Fruit fly (Drosophila melanogaster): ENCODE results near the gene CG32814.
A peak's percentile ranks its signal among the peaks of the same experiment; 100 is the strongest.

The CG32814 gene

dm6 chrX:1033066-1033465 lies 6.6 kb upstream of the CG32814 start (continued):
- TF ChIP-seq CG31224 (GFP tag; IDR thresholded peaks at IDR 0.05): no peak
- no peak for TF ChIP-seq CTCF (GFP tag; optimal IDR thresholded peaks at IDR 0.05)
- TF ChIP-seq CG9932 (GFP tag; IDR thresholded peaks at IDR 0.05): peak; percentile 87
- TF ChIP-seq Sox100B (GFP tag; optimal IDR thresholded peaks at IDR 0.05): no peak
- no peak for TF ChIP-seq scrt (GFP tag; optimal IDR thresholded peaks at IDR 0.05)
- TF ChIP-seq Atf-2 (GFP tag; optimal IDR thresholded peaks at IDR 0.05): no peak
- no peak for TF ChIP-seq CG16779 (GFP tag; IDR thresholded peaks at IDR 0.05)
- no peak for TF ChIP-seq Atf6 (GFP tag; IDR thresholded peaks at IDR 0.05)
- TF ChIP-seq CG13624 (GFP tag; optimal IDR thresholded peaks at IDR 0.05): peak; percentile 10
- TF ChIP-seq corto (GFP tag; optimal IDR thresholded peaks at IDR 0.05): no peak
- TF ChIP-seq btn (GFP tag; optimal IDR thresholded peaks at IDR 0.05): no peak
- peak; percentile 65 for TF ChIP-seq HmgZ (tag; optimal IDR thresholded peaks at IDR 0.05)
- no peak for TF ChIP-seq CG11723 (GFP tag; optimal IDR thresholded peaks at IDR 0.05)
- no peak for TF ChIP-seq CG9876 (GFP tag; optimal IDR thresholded peaks at IDR 0.05)
- no peak for TF ChIP-seq Hr3 (GFP tag; optimal IDR thresholded peaks at IDR 0.05)
- peak in 1 of 2 experiments; percentile 24 for TF ChIP-seq crp (GFP tag; optimal IDR thresholded peaks at IDR 0.05)
- TF ChIP-seq zfh2 (GFP tag; optimal IDR thresholded peaks at IDR 0.05): peak; percentile 35
- no peak for TF ChIP-seq CG12769 (tag; optimal IDR thresholded peaks at IDR 0.05)
- no peak for TF ChIP-seq pum (GFP tag; optimal IDR thresholded peaks at IDR 0.05)
- TF ChIP-seq dpn (GFP tag; optimal IDR thresholded peaks at IDR 0.05): peak; percentile 24 to 27
- TF ChIP-seq CG17385 (GFP tag; optimal IDR thresholded peaks at IDR 0.05): no peak
- no peak for TF ChIP-seq lola (GFP tag; optimal IDR thresholded peaks at IDR 0.05)
- peak; percentile 28 for TF ChIP-seq CG9797 (GFP tag; optimal IDR thresholded peaks at IDR 0.05)
- TF ChIP-seq CG16863 (GFP tag; optimal IDR thresholded peaks at IDR 0.05): peak; percentile 86
- no peak for TF ChIP-seq unpg (GFP tag; optimal IDR thresholded peaks at IDR 0.05)
- no peak for TF ChIP-seq CG12744 (GFP tag; optimal IDR thresholded peaks at IDR 0.05)
- TF ChIP-seq ara (GFP tag; IDR thresholded peaks at IDR 0.05): no peak
- TF ChIP-seq CG43689 (GFP tag; IDR thresholded peaks at IDR 0.05): no peak
- TF ChIP-seq vfl (GFP tag; optimal IDR thresholded peaks at IDR 0.05): peak; percentile 3
- no peak for TF ChIP-seq pb (GFP tag; optimal IDR thresholded peaks at IDR 0.05)
- peak; percentile 36 for TF ChIP-seq CG14710 (tag; optimal IDR thresholded peaks at IDR 0.05)
- no peak for TF ChIP-seq CG3407 (GFP tag; optimal IDR thresholded peaks at IDR 0.05)
- TF ChIP-seq Neu2 (GFP tag; optimal IDR thresholded peaks at IDR 0.05; ENCODE audit: borderline replicate concordance): no peak
- no peak for TF ChIP-seq CG18764 (GFP tag; optimal IDR thresholded peaks at IDR 0.05)
- no peak for TF ChIP-seq org-1 (GFP tag; optimal IDR thresholded peaks at IDR 0.05)
- no peak for TF ChIP-seq CG6813 (GFP tag; optimal IDR thresholded peaks at IDR 0.05)
- TF ChIP-seq CG7372 (GFP tag; IDR thresholded peaks at IDR 0.05): no peak
- TF ChIP-seq C15 (GFP tag; IDR thresholded peaks at IDR 0.05): no peak
- TF ChIP-seq CG11696 (GFP tag; IDR thresholded peaks at IDR 0.05): no peak
- no peak for TF ChIP-seq klu (GFP tag; IDR thresholded peaks at IDR 0.05)
- no peak for TF ChIP-seq CG17912 (GFP tag; optimal IDR thresholded peaks at IDR 0.05)
- TF ChIP-seq CG8924 (tag; optimal IDR thresholded peaks at IDR 0.05): no peak
- no peak for TF ChIP-seq nerfin-1 (tag; optimal IDR thresholded peaks at IDR 0.05)
- TF ChIP-seq CG17612 (GFP tag; IDR thresholded peaks at IDR 0.05): no peak
- no peak for TF ChIP-seq B-H1 (GFP tag; IDR thresholded peaks at IDR 0.05)
- no peak for TF ChIP-seq CG12299 (tag; optimal IDR thresholded peaks at IDR 0.05)
- no peak for TF ChIP-seq pfk (GFP tag; optimal IDR thresholded peaks at IDR 0.05)
- TF ChIP-seq CG3838 (GFP tag; optimal IDR thresholded peaks at IDR 0.05): no peak
- TF ChIP-seq Xrp1 (GFP tag; IDR thresholded peaks at IDR 0.05): no peak
- no peak for TF ChIP-seq CG7357 (GFP tag; IDR thresholded peaks at IDR 0.05)
- peak; percentile 35; the same call in 1 of the 2 replicates for TF ChIP-seq chm (GFP tag; IDR thresholded peaks at IDR 0.05)
- TF ChIP-seq inv (GFP tag; IDR thresholded peaks at IDR 0.05; ENCODE audit: partially characterized antibody): peak; percentile 97
- TF ChIP-seq Asciz (GFP tag; optimal IDR thresholded peaks at IDR 0.05): no peak

Data from whole organism, embryonic.